Worm (Caenorhabditis elegans) whole organism, L2 larva: ENCODE results near the gene T22E5.6.

Source experiments
- aly-2 ChIP-seq: fragments of 150-350 bp; optimal IDR thresholded peaks from 2 replicates; lab custom pipeline; 2014; ENCODE audit warnings: missing biosample characterization, missing genetic modification characterization
- ceh-16 ChIP-seq: fragments of 150-350 bp; optimal IDR thresholded peaks from 2 replicates; lab custom pipeline; 2014; ENCODE audit warnings: missing biosample characterization, missing genetic modification characterization
- ceh-82 ChIP-seq: fragments of 150-350 bp; optimal IDR thresholded peaks from 2 replicates; lab custom pipeline; 2014; ENCODE audit warnings: missing biosample characterization, missing genetic modification characterization
- elt-1 ChIP-seq: fragments of 150-350 bp; optimal IDR thresholded peaks from 2 replicates; lab custom pipeline; 2014; ENCODE audit warnings: missing biosample characterization, missing genetic modification characterization
- nhr-10 ChIP-seq: sonication (generic microtip); optimal IDR thresholded peaks from 2 replicates; lab custom pipeline; 2017; ENCODE audit warnings: missing biosample characterization, missing genetic modification characterization
- nhr-11 ChIP-seq: fragments of 150-350 bp; optimal IDR thresholded peaks from 2 replicates; lab custom pipeline; 2014; ENCODE audit warnings: missing biosample characterization, missing genetic modification characterization
- nhr-129 ChIP-seq: fragments of 150-350 bp; optimal IDR thresholded peaks from 2 replicates; lab custom pipeline; 2014; ENCODE audit warnings: missing biosample characterization, missing genetic modification characterization
- nhr-237 ChIP-seq: fragments of 150-350 bp; optimal IDR thresholded peaks from 2 replicates; lab custom pipeline; 2014; ENCODE audit warnings: missing biosample characterization, missing genetic modification characterization
- nhr-6 ChIP-seq: fragments of 150-350 bp; optimal IDR thresholded peaks from 2 replicates; lab custom pipeline; 2014; ENCODE audit warnings: missing biosample characterization, missing genetic modification characterization
- nhr-77 ChIP-seq: fragments of 150-350 bp; optimal IDR thresholded peaks from 2 replicates; lab custom pipeline; 2014; ENCODE audit warnings: missing biosample characterization, missing genetic modification characterization
- peb-1 ChIP-seq: fragments of 150-350 bp; optimal IDR thresholded peaks from 2 replicates; lab custom pipeline; 2014; ENCODE audit warnings: missing biosample characterization, missing genetic modification characterization
- snpc-4 ChIP-seq: fragments of 150-350 bp; optimal IDR thresholded peaks from 2 replicates; lab custom pipeline; 2014; ENCODE audit warnings: missing biosample characterization, missing genetic modification characterization
- unc-39 ChIP-seq: fragments of 150-350 bp; optimal IDR thresholded peaks from 2 replicates; lab custom pipeline; 2014; ENCODE audit warnings: missing biosample characterization, missing genetic modification characterization
- unc-62 ChIP-seq: fragments of 150-350 bp; optimal IDR thresholded peaks from 2 replicates; lab custom pipeline; 2014; ENCODE audit warnings: missing biosample characterization, missing genetic modification reagents, missing genetic modification characterization

ce11 chrX:6448866-6449400, 32.7 kb upstream of the T22E5.6 start, which contains the start of gene fah-1:
- no peak for TF ChIP-seq ceh-82 (tag; lab: Kevin White, UChicago)
- peak; percentile 60 for TF ChIP-seq nhr-129 (tag; lab: Kevin White, UChicago)
- TF ChIP-seq nhr-11, result no peak
- no peak for TF ChIP-seq elt-1 (tag; lab: Kevin White, UChicago)
- no peak for TF ChIP-seq unc-62 (GFP tag; lab: Kevin White, UChicago)
- no peak for TF ChIP-seq unc-39
- TF ChIP-seq nhr-77 (tag; lab: Kevin White, UChicago), result no peak
- TF ChIP-seq peb-1 (tag; lab: Kevin White, UChicago), result no peak
- no peak for TF ChIP-seq aly-2 (tag; lab: Kevin White, UChicago)
- no peak for TF ChIP-seq snpc-4
- peak; percentile 33 for TF ChIP-seq nhr-6 (tag; lab: Kevin White, UChicago)
- TF ChIP-seq nhr-237 (tag; lab: Kevin White, UChicago), result no peak
- TF ChIP-seq nhr-10 (tag; lab: Kevin White, UChicago), result no peak
- TF ChIP-seq ceh-16 (tag; lab: Kevin White, UChicago), result no peak
